Worm (Caenorhabditis elegans) whole organism, L4 larva: ENCODE data around the gene D1086.5.
A peak's percentile ranks its signal among the peaks of the same experiment; 100 is the strongest.
"Not testable (repeated sequence)": the region's sequence is repeated elsewhere in the genome, so short reads cannot be mapped to it uniquely, and the experiment has no call there.

Experiments used
- D1046.2 ChIP-seq: fragments of 200-800 bp; sonication (Bioruptor generic); IDR thresholded peaks from 2 replicates; pipeline ENCODE4 v1.3.6; 2022; ENCODE audit warnings: missing genetic modification characterization, missing compliant biosample characterization
- F44E2.7 ChIP-seq: fragments of 200-800 bp; sonication (Bioruptor generic); IDR thresholded peaks from 2 replicates; pipeline ENCODE4 v2.1.2; 2022; ENCODE audit warnings: missing genetic modification characterization, missing compliant biosample characterization
- T20F7.1 ChIP-seq: fragments of 200-800 bp; sonication (Bioruptor generic); optimal IDR thresholded peaks from 2 replicates; lab custom pipeline; 2018; ENCODE audit warnings: mild to moderate bottlenecking, missing genetic modification characterization, missing compliant biosample characterization
- Y105C5A.15 ChIP-seq: fragments of 200-800 bp; sonication (Bioruptor generic); IDR thresholded peaks from 2 replicates; pipeline ENCODE4 v1.3.6; 2022; ENCODE audit warnings: missing genetic modification characterization, missing compliant biosample characterization
- Y5F2A.4 ChIP-seq: fragments of 200-800 bp; sonication (Bioruptor generic); optimal IDR thresholded peaks from 2 replicates; lab custom pipeline; 2018; ENCODE audit warnings: mild to moderate bottlenecking, missing genetic modification characterization, missing compliant biosample characterization
- Y75B8A.6 ChIP-seq: fragments of 200-800 bp; sonication (Bioruptor generic); IDR thresholded peaks from 2 replicates; pipeline ENCODE4 v1.3.6; 2022; ENCODE audit warnings: missing genetic modification reagents, missing genetic modification characterization, missing compliant biosample characterization
- aha-1 ChIP-seq: fragments of 150-350 bp; peaks from one replicate; lab custom pipeline; 2014; ENCODE audit warnings: missing biosample characterization, missing genetic modification characterization
- ceh-44 ChIP-seq: fragments of 200-800 bp; sonication (Bioruptor generic); IDR thresholded peaks from 2 replicates; pipeline ENCODE4 v1.3.6; 2022; ENCODE audit warnings: missing genetic modification reagents, missing genetic modification characterization, missing compliant biosample characterization
- ctbp-1 ChIP-seq: fragments of 200-800 bp; sonication (Bioruptor generic); IDR thresholded peaks from 2 replicates; pipeline ENCODE4 v1.3.6; 2022; ENCODE audit warnings: missing genetic modification reagents, missing genetic modification characterization, missing compliant biosample characterization
- daf-8 ChIP-seq: fragments of 200-800 bp; sonication (Bioruptor generic); IDR thresholded peaks from 2 replicates; pipeline ENCODE4 v1.3.6; 2022; ENCODE audit warnings: missing genetic modification characterization, missing compliant biosample characterization
- dmd-6 ChIP-seq: fragments of 200-800 bp; sonication (Bioruptor generic); IDR thresholded peaks from 2 replicates; pipeline ENCODE4 v1.3.6; 2022; ENCODE audit warnings: missing genetic modification reagents, missing genetic modification characterization, missing compliant biosample characterization
- dmd-9 ChIP-seq: fragments of 200-800 bp; sonication (Bioruptor generic); IDR thresholded peaks from 2 replicates; pipeline ENCODE4 v1.3.6; 2022; ENCODE audit warnings: missing genetic modification reagents, missing genetic modification characterization, missing compliant biosample characterization
- dpl-1 ChIP-seq: fragments of 150-350 bp; optimal IDR thresholded peaks from 2 replicates; lab custom pipeline; 2014; ENCODE audit warnings: missing biosample characterization, missing genetic modification reagents, missing genetic modification characterization
- duxl-1 ChIP-seq: sonication (generic microtip); optimal IDR thresholded peaks from 2 replicates; lab custom pipeline; 2016; ENCODE audit warnings: mild to moderate bottlenecking, missing genetic modification characterization, moderate library complexity, missing compliant biosample characterization; ENCODE audit not compliant: poor library complexity
- dve-1 ChIP-seq: sonication (generic microtip); optimal IDR thresholded peaks from 2 replicates; lab custom pipeline; 2017; ENCODE audit warnings: antibody characterized with exemption, mild to moderate bottlenecking, missing genetic modification characterization, missing compliant biosample characterization; ENCODE audit not compliant: insufficient read depth
- hif-1 ChIP-seq, 2 experiments: sonication (generic microtip); optimal IDR thresholded peaks; 2 replicates each; lab custom pipeline; 2016 to 2017; ENCODE audit warnings: missing compliant biosample characterization in 2 of 2, missing genetic modification characterization in 2 of 2, missing genetic modification reagents in 2 of 2, missing genotype in 2 of 2, mild to moderate bottlenecking in 1 of 2
- jun-1 ChIP-seq: fragments of 150-350 bp; optimal IDR thresholded peaks from 2 replicates; lab custom pipeline; 2014; ENCODE audit warnings: missing biosample characterization, missing genetic modification reagents, missing genetic modification characterization
- lin-13 ChIP-seq: fragments of 150-350 bp; optimal IDR thresholded peaks from 2 replicates; lab custom pipeline; 2014; ENCODE audit warnings: missing biosample characterization, missing genetic modification reagents, missing genetic modification characterization
- lin-38 ChIP-seq: fragments of 200-800 bp; sonication (Bioruptor generic); IDR thresholded peaks from 2 replicates; pipeline ENCODE4 v1.3.6; 2022; ENCODE audit warnings: missing genetic modification reagents, missing genetic modification characterization, missing compliant biosample characterization
- lir-3 ChIP-seq: sonication (generic microtip); optimal IDR thresholded peaks from 2 replicates; lab custom pipeline; 2016; ENCODE audit warnings: mild to moderate bottlenecking, missing genetic modification characterization, missing compliant biosample characterization
- madf-9 ChIP-seq: fragments of 200-800 bp; sonication (Bioruptor generic); conservative IDR thresholded peaks from 2 replicates; pipeline ENCODE4 v1.3.6; 2022; ENCODE audit warnings: missing genetic modification reagents, missing genetic modification characterization, missing compliant biosample characterization
- mdt-29 ChIP-seq: fragments of 200-800 bp; sonication (Bioruptor generic); IDR thresholded peaks from 2 replicates; pipeline ENCODE4 v1.3.6; 2022; ENCODE audit warnings: missing genetic modification reagents, missing genetic modification characterization, missing compliant biosample characterization
- mes-2 ChIP-seq: sonication (generic microtip); optimal IDR thresholded peaks from 2 replicates; lab custom pipeline; 2016; ENCODE audit warnings: missing genotype, mild to moderate bottlenecking, missing genetic modification characterization, missing compliant biosample characterization; ENCODE audit not compliant: poor library complexity, severe bottlenecking
- mxl-3 ChIP-seq: fragments of 200-800 bp; sonication (Bioruptor generic); optimal IDR thresholded peaks from 2 replicates; lab custom pipeline; 2018; ENCODE audit warnings: mild to moderate bottlenecking, missing genetic modification characterization, missing compliant biosample characterization
- nhr-10 ChIP-seq: fragments of 150-350 bp; optimal IDR thresholded peaks from 2 replicates; lab custom pipeline; 2014; ENCODE audit warnings: missing biosample characterization, missing genetic modification characterization
- nhr-102 ChIP-seq: sonication (generic microtip); optimal IDR thresholded peaks from 2 replicates; lab custom pipeline; 2016; ENCODE audit warnings: mild to moderate bottlenecking, missing genetic modification characterization, moderate library complexity, missing compliant biosample characterization
- nhr-28 ChIP-seq: fragments of 150-350 bp; optimal IDR thresholded peaks from 2 replicates; lab custom pipeline; 2014; ENCODE audit warnings: missing biosample characterization, missing genetic modification characterization
- nhr-41 ChIP-seq: fragments of 200-800 bp; sonication (Bioruptor generic); IDR thresholded peaks from 2 replicates; pipeline ENCODE4 v1.3.6; 2022; ENCODE audit warnings: missing genetic modification reagents, missing genetic modification characterization, missing compliant biosample characterization
- nhr-42 ChIP-seq: fragments of 200-800 bp; sonication (Bioruptor generic); IDR thresholded peaks from 2 replicates; pipeline ENCODE4 v1.3.6; 2022; ENCODE audit warnings: missing genetic modification characterization, missing compliant biosample characterization
- nhr-48 ChIP-seq: sonication (generic microtip); optimal IDR thresholded peaks from 2 replicates; lab custom pipeline; 2016; ENCODE audit warnings: mild to moderate bottlenecking, missing genetic modification characterization, missing compliant biosample characterization
- nhr-6 ChIP-seq: fragments of 150-350 bp; optimal IDR thresholded peaks from 2 replicates; lab custom pipeline; 2014; ENCODE audit warnings: missing biosample characterization, missing genetic modification characterization
- nhr-77 ChIP-seq: fragments of 150-350 bp; optimal IDR thresholded peaks from 2 replicates; lab custom pipeline; 2014; ENCODE audit warnings: missing biosample characterization, missing genetic modification characterization
- pha-4 ChIP-seq, 2 experiments: fragments of 150-350 bp in 1 of 2; fragments of 200-800 bp in 1 of 2; sonication (Bioruptor generic) in 1 of 2; IDR thresholded peaks in 1 of 2; optimal IDR thresholded peaks in 1 of 2; 2 replicates each; pipeline versions ENCODE4 v1.3.6 to Lab custom; 2014 to 2022; ENCODE audit warnings: missing genetic modification characterization in 2 of 2, missing genetic modification reagents in 2 of 2, missing biosample characterization in 1 of 2, missing compliant biosample characterization in 1 of 2
- php-3 ChIP-seq: fragments of 200-800 bp; sonication (Bioruptor generic); IDR thresholded peaks from 2 replicates; pipeline ENCODE4 v1.3.6; 2022; ENCODE audit warnings: missing genetic modification reagents, missing genetic modification characterization, missing compliant biosample characterization
- saeg-2 ChIP-seq: fragments of 200-800 bp; sonication (Bioruptor generic); IDR thresholded peaks from 2 replicates; pipeline ENCODE4 v1.3.6; 2022; ENCODE audit warnings: missing genetic modification reagents, missing genetic modification characterization, missing compliant biosample characterization
- sdz-12 ChIP-seq: fragments of 200-800 bp; sonication (Bioruptor generic); optimal IDR thresholded peaks from 2 replicates; lab custom pipeline; 2018; ENCODE audit warnings: mild to moderate bottlenecking, missing genetic modification characterization, missing compliant biosample characterization
- skn-1 ChIP-seq: fragments of 150-350 bp; optimal IDR thresholded peaks from 2 replicates; lab custom pipeline; 2014; ENCODE audit warnings: missing biosample characterization, missing genetic modification characterization
- spr-1 ChIP-seq: sonication (generic microtip); optimal IDR thresholded peaks from 2 replicates; lab custom pipeline; 2016; ENCODE audit warnings: mild to moderate bottlenecking, missing genetic modification characterization, missing compliant biosample characterization
- spr-3 ChIP-seq: fragments of 200-800 bp; sonication (Bioruptor generic); optimal IDR thresholded peaks from 2 replicates; lab custom pipeline; 2018; ENCODE audit warnings: mild to moderate bottlenecking, missing genetic modification characterization, missing compliant biosample characterization
- tag-97 ChIP-seq: fragments of 200-800 bp; sonication (Bioruptor generic); IDR thresholded peaks from 2 replicates; pipeline ENCODE4 v1.3.6; 2022; ENCODE audit warnings: missing genetic modification characterization, missing compliant biosample characterization
- unc-130 ChIP-seq: sonication (generic microtip); optimal IDR thresholded peaks from 2 replicates; lab custom pipeline; 2016; ENCODE audit warnings: missing genetic modification reagents, missing genetic modification characterization, missing compliant biosample characterization
- unc-62 ChIP-seq, 3 experiments: fragments of 150-350 bp in 1 of 3; sonication (generic microtip); optimal IDR thresholded peaks in 2 of 3; peaks in 1 of 3; 1 replicate in 1 of 3; 2 replicates in 2 of 3; lab custom pipeline; 2014 to 2017; ENCODE audit warnings: missing biosample characterization in 3 of 3, missing genetic modification characterization in 3 of 3, missing genetic modification reagents in 3 of 3, missing genotype in 1 of 3
- vab-7 ChIP-seq: fragments of 200-800 bp; sonication (Bioruptor generic); IDR thresholded peaks from 2 replicates; pipeline ENCODE4 v1.3.6; 2022; ENCODE audit warnings: missing genetic modification reagents, missing genetic modification characterization, missing compliant biosample characterization
- zfp-3 ChIP-seq: fragments of 200-800 bp; sonication (Bioruptor generic); conservative IDR thresholded peaks from 2 replicates; pipeline ENCODE4 v1.3.6; 2022; ENCODE audit warnings: missing genetic modification reagents, missing genetic modification characterization, missing compliant biosample characterization
- zip-11 ChIP-seq: fragments of 200-800 bp; sonication (Bioruptor generic); IDR thresholded peaks from 2 replicates; pipeline ENCODE4 v1.3.6; 2022; ENCODE audit warnings: missing genetic modification characterization, missing compliant biosample characterization
- zip-2 ChIP-seq: fragments of 150-350 bp; optimal IDR thresholded peaks from 2 replicates; lab custom pipeline; 2014; ENCODE audit warnings: missing biosample characterization, missing genetic modification characterization

D1086.5 gene

ce11 chrV:14057540-14057939 is 32.6 kb downstream of the D1086.5 start, which contains the start of gene F58D12.3:
Gene F58D12.3 (plus strand): TSS chrV:14057840.
- TF ChIP-seq Y5F2A.4 (GFP tag; lab: Kevin White, UChicago) (no peak), unc-62 (GFP tag; optimal IDR thresholded peaks at IDR 0.05 in 1 of 2; lab: Kevin White, UChicago) (peak in 1 of 2 experiments; percentile 32), unc-62 (tag; optimal IDR thresholded peaks at IDR 0.05; lab: Kevin White, UChicago) (no peak), daf-8 (no peak)
- TF ChIP-seq, all 104 proteins: peak for 1

- peak; percentile 85 for TF ChIP-seq mxl-3 (GFP tag; lab: Kevin White, UChicago)
- peak; percentile 97 for TF ChIP-seq duxl-1
- peak; percentile 89; the same call in 1 of the 2 replicates for TF ChIP-seq Y105C5A.15 (GFP tag; lab: Robert Waterston, UW)
- peak; percentile 26 for TF ChIP-seq lir-3
- peak; percentile 97 for TF ChIP-seq aha-1 (tag; lab: Kevin White, UChicago)
- TF ChIP-seq spr-3, result peak; percentile 57
- TF ChIP-seq nhr-77, result peak; percentile 54
- peak; percentile 96 for TF ChIP-seq zfp-3 (GFP tag; lab: Robert Waterston, UW)
- TF ChIP-seq nhr-102 (tag; lab: Kevin White, UChicago), result peak; percentile 95
- 0 out of 2 replicates have a peak, but pooled peaks have one; percentile 28 for TF ChIP-seq daf-8
- peak; percentile 93 for TF ChIP-seq tag-97 (GFP tag; lab: Robert Waterston, UW)
- peak; percentile 81 for TF ChIP-seq unc-130 (GFP tag; lab: Kevin White, UChicago)
- peak; percentile 35 for TF ChIP-seq nhr-10 (tag; lab: Kevin White, UChicago)
- TF ChIP-seq ceh-44 (GFP tag; lab: Robert Waterston, UW), result peak; percentile 96
- peak; percentile 72 for TF ChIP-seq nhr-28 (tag; lab: Kevin White, UChicago)
- TF ChIP-seq zip-11, result 0 out of 2 replicates have a peak, but pooled peaks have one; percentile 34
- peak; percentile 94 for TF ChIP-seq vab-7 (GFP tag; lab: Robert Waterston, UW)
- TF ChIP-seq dve-1 (tag; lab: Kevin White, UChicago), result peak; percentile 93
- peak; percentile 85 for TF ChIP-seq sdz-12 (GFP tag; lab: Kevin White, UChicago)
- TF ChIP-seq dpl-1 (GFP tag; lab: Kevin White, UChicago), result peak; percentile 90
- TF ChIP-seq ctbp-1 (GFP tag; lab: Robert Waterston, UW), result peak; percentile 98
- TF ChIP-seq unc-62 (GFP tag; optimal IDR thresholded peaks at IDR 0.05 in 1 of 2; lab: Kevin White, UChicago), result peak in 1 of 2 experiments; percentile 99
- TF ChIP-seq unc-62, pha-4 (tag; optimal IDR thresholded peaks at IDR 0.05; lab: Kevin White, UChicago): not testable (repeated sequence)
- TF ChIP-seq zip-2 (tag; lab: Kevin White, UChicago), result peak; percentile 69
- TF ChIP-seq spr-1 (tag; lab: Kevin White, UChicago), result peak; percentile 84
- peak; percentile 97 for TF ChIP-seq madf-9 (GFP tag; lab: Robert Waterston, UW)
- TF ChIP-seq mes-2 (tag; lab: Kevin White, UChicago), result peak; percentile 100
- TF ChIP-seq lin-13, result peak; percentile 80
- TF ChIP-seq D1046.2 (GFP tag; lab: Robert Waterston, UW), result peak; percentile 96
- TF ChIP-seq lin-38 (GFP tag; lab: Robert Waterston, UW), result peak; percentile 98
- peak; percentile 89 for TF ChIP-seq T20F7.1 (GFP tag; lab: Kevin White, UChicago)
- peak; percentile 90 for TF ChIP-seq nhr-48 (tag; lab: Kevin White, UChicago)
- peak; percentile 95 for TF ChIP-seq saeg-2 (GFP tag; lab: Robert Waterston, UW)
- TF ChIP-seq dmd-9, result peak; percentile 99
- peak; percentile 74; the same call in 1 of the 2 replicates for TF ChIP-seq nhr-41 (GFP tag; lab: Robert Waterston, UW)
- TF ChIP-seq nhr-6 (tag; lab: Kevin White, UChicago), result peak; percentile 87
- peak; percentile 97 for TF ChIP-seq nhr-42 (GFP tag; lab: Robert Waterston, UW)
- TF ChIP-seq php-3 (GFP tag; lab: Robert Waterston, UW), result peak; percentile 97
- TF ChIP-seq F44E2.7, result peak; percentile 86
- peak; percentile 51 for TF ChIP-seq skn-1 (tag; lab: Kevin White, UChicago)
- TF ChIP-seq pha-4 (GFP tag; IDR thresholded peaks at IDR 0.05; lab: Robert Waterston, UW), result peak; percentile 96
- peak; percentile 39 for TF ChIP-seq jun-1
- TF ChIP-seq hif-1 (tag; optimal IDR thresholded peaks at IDR 0.05; lab: Kevin White, UChicago), result peak; percentile 61 to 94
- TF ChIP-seq Y75B8A.6 (GFP tag; lab: Robert Waterston, UW), result peak; percentile 91; the same call in 1 of the 2 replicates
- peak; percentile 94 for TF ChIP-seq mdt-29 (GFP tag; lab: Robert Waterston, UW)
- peak; percentile 99 for TF ChIP-seq dmd-6
Observed at ce11 chrV:14055097-14055496, 35.1 kb downstream of the D1086.5 start.
